Worm (Caenorhabditis elegans): ENCODE results near the gene irld-26.

ce11 chrV:16235135-16235534 is 30.1 kb downstream of the irld-26 start, which contains the start of gene F21H7.3:
- TF ChIP-seq tbx-2 (tag; optimal IDR thresholded peaks at IDR 0.05) (no peak), hlh-17 (GFP tag; optimal IDR thresholded peaks at IDR 0.05; ENCODE audit: borderline replicate concordance) (no peak), ceh-82 (tag; optimal IDR thresholded peaks at IDR 0.05) (no peak), unc-30 (tag; optimal IDR thresholded peaks at IDR 0.05) (no peak)
